Worm (Caenorhabditis elegans) whole organism, L3 larva: Measurements from ENCODE around the gene F42G4.5.
"Not testable (repeated sequence)": the region's sequence is repeated elsewhere in the genome, so short reads cannot be mapped to it uniquely, and the experiment has no call there.

Source experiments
- nhr-237 ChIP-seq: fragments of 150-350 bp; optimal IDR thresholded peaks from 2 replicates; lab custom pipeline; 2014; ENCODE audit warnings: missing biosample characterization, missing genetic modification characterization
- nhr-77 ChIP-seq: fragments of 150-350 bp; optimal IDR thresholded peaks from 2 replicates; lab custom pipeline; 2014; ENCODE audit warnings: missing biosample characterization, missing genetic modification characterization
- tbx-2 ChIP-seq: sonication (generic microtip); optimal IDR thresholded peaks from 2 replicates; lab custom pipeline; 2016; ENCODE audit warnings: mild to moderate bottlenecking, missing genetic modification characterization, missing compliant biosample characterization

DNA sequence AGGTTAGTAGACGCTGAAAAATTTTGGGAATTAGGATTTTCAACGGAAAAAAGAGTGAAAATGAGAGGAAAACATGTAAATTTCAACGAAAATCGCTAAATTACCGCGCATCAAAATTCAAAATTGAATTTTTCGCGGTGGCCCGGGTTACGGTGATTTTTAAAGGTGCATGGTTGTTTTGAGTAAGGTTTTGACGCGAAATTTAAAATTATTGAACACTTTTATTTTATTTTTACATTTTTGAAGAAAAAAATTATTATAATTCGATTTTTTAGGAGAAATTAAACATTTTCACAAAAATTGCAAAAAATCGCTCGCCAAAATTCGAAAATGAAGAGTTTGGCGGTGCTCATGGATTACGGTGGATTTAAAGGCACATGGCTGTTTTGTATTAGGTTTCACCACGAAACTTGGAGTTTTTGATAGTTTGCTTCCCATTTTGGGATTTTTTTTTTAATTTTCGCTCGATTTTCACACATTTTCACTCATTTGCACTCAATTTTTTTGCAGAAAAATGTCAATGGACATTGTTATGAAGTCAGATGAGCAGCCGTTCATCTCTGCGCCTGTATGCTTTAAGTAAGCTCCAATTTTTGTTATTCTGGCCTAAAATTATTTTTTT is 29.7 kb upstream of the F42G4.5 start, which contains the start of gene puf-6:
- TF ChIP-seq nhr-77, nhr-237, tbx-2 (tag; lab: Kevin White, UChicago): not testable (repeated sequence)
